Worm (Caenorhabditis elegans): ENCODE results near the gene ztf-9.

- no peak for TF ChIP-seq T22C8.4 (GFP tag; IDR thresholded peaks at IDR 0.05)
- no peak for TF ChIP-seq med-1 (GFP tag; optimal IDR thresholded peaks at IDR 0.05; ENCODE audit: insufficient read depth)
- no peak for TF ChIP-seq cog-1 (tag; optimal IDR thresholded peaks at IDR 0.05)
- no peak for TF ChIP-seq klf-2 (GFP tag; conservative IDR thresholded peaks at IDR 0.05)
- no peak for TF ChIP-seq flt-1 (GFP tag; IDR thresholded peaks at IDR 0.05)
Observed at ce11 chrV:9725719-9726118, 33.8 kb upstream of the ztf-9 start.

All from whole organism, midembryonic.